Worm (Caenorhabditis elegans) whole organism, L4 larva: ENCODE measurements around the gene T26G10.3.
"Not testable (repeated sequence)": the region's sequence is repeated elsewhere in the genome, so short reads cannot be mapped to it uniquely, and the experiment has no call there.

ENCODE experiments used
- D1046.2 ChIP-seq: fragments of 200-800 bp; sonication (Bioruptor generic); IDR thresholded peaks from 2 replicates; pipeline ENCODE4 v1.3.6; 2022; ENCODE audit warnings: missing genetic modification characterization, missing compliant biosample characterization
- F10B5.3 ChIP-seq: sonication (generic microtip); optimal IDR thresholded peaks from 2 replicates; lab custom pipeline; 2016; ENCODE audit warnings: mild to moderate bottlenecking, missing genetic modification characterization, missing compliant biosample characterization
- F37D6.2 ChIP-seq: sonication (generic microtip); optimal IDR thresholded peaks from 2 replicates; lab custom pipeline; 2016; ENCODE audit warnings: mild to moderate bottlenecking, missing genetic modification characterization, missing compliant biosample characterization
- F49E8.2 ChIP-seq: sonication (generic microtip); optimal IDR thresholded peaks from 2 replicates; lab custom pipeline; 2016; ENCODE audit warnings: missing compliant biosample characterization, mild to moderate bottlenecking, missing genetic modification characterization, borderline replicate concordance
- T26A8.4 ChIP-seq: fragments of 200-800 bp; sonication (Bioruptor generic); IDR thresholded peaks from 2 replicates; pipeline ENCODE4 v1.3.6; 2022; ENCODE audit warnings: missing genetic modification characterization, missing compliant biosample characterization
- Y48G9A.11 ChIP-seq: fragments of 200-800 bp; sonication (Bioruptor generic); IDR thresholded peaks from 2 replicates; pipeline ENCODE4 v1.3.6; 2022; ENCODE audit warnings: missing genetic modification reagents, missing genetic modification characterization, missing compliant biosample characterization
- ZK337.2 ChIP-seq: fragments of 200-800 bp; sonication (Bioruptor generic); IDR thresholded peaks from 2 replicates; pipeline ENCODE4 v1.3.6; 2022; ENCODE audit warnings: missing genetic modification reagents, missing genetic modification characterization, missing compliant biosample characterization
- aha-1 ChIP-seq: fragments of 150-350 bp; peaks from one replicate; lab custom pipeline; 2014; ENCODE audit warnings: missing biosample characterization, missing genetic modification characterization
- arid-1 ChIP-seq: fragments of 200-800 bp; sonication (Bioruptor generic); conservative IDR thresholded peaks from 2 replicates; pipeline ENCODE4 v1.3.6; 2022; ENCODE audit warnings: missing genetic modification reagents, missing genetic modification characterization, missing compliant biosample characterization
- ceh-20 ChIP-seq: fragments of 200-800 bp; sonication (Bioruptor generic); IDR thresholded peaks from 2 replicates; pipeline ENCODE4 v1.3.6; 2022; ENCODE audit warnings: missing genetic modification reagents, missing genetic modification characterization, missing compliant biosample characterization
- ceh-28 ChIP-seq: fragments of 150-350 bp; optimal IDR thresholded peaks from 2 replicates; lab custom pipeline; 2014; ENCODE audit warnings: missing biosample characterization, missing genetic modification reagents, missing genetic modification characterization
- ceh-32 ChIP-seq: sonication (generic microtip); optimal IDR thresholded peaks from 2 replicates; lab custom pipeline; 2016; ENCODE audit warnings: mild to moderate bottlenecking, missing genetic modification characterization, missing compliant biosample characterization; ENCODE audit not compliant: poor library complexity
- ceh-44 ChIP-seq: fragments of 200-800 bp; sonication (Bioruptor generic); IDR thresholded peaks from 2 replicates; pipeline ENCODE4 v1.3.6; 2022; ENCODE audit warnings: missing genetic modification reagents, missing genetic modification characterization, missing compliant biosample characterization
- ces-1 ChIP-seq: fragments of 150-350 bp; sonication (generic microtip); optimal IDR thresholded peaks from 4 replicates; lab custom pipeline; 2014; ENCODE audit warnings: missing biosample characterization, missing genetic modification reagents, missing genetic modification characterization
- daf-12 ChIP-seq: fragments of 150-350 bp; optimal IDR thresholded peaks from 2 replicates; lab custom pipeline; 2014; ENCODE audit warnings: missing biosample characterization, missing genetic modification reagents, missing genetic modification characterization
- dmd-8 ChIP-seq: fragments of 200-800 bp; sonication (Bioruptor generic); IDR thresholded peaks from 2 replicates; pipeline ENCODE4 v1.3.6; 2022; ENCODE audit warnings: missing genetic modification characterization, missing compliant biosample characterization
- dmd-9 ChIP-seq: fragments of 200-800 bp; sonication (Bioruptor generic); IDR thresholded peaks from 2 replicates; pipeline ENCODE4 v1.3.6; 2022; ENCODE audit warnings: missing genetic modification reagents, missing genetic modification characterization, missing compliant biosample characterization
- dpl-1 ChIP-seq: fragments of 150-350 bp; optimal IDR thresholded peaks from 2 replicates; lab custom pipeline; 2014; ENCODE audit warnings: missing biosample characterization, missing genetic modification reagents, missing genetic modification characterization
- dve-1 ChIP-seq: sonication (generic microtip); optimal IDR thresholded peaks from 2 replicates; lab custom pipeline; 2017; ENCODE audit warnings: antibody characterized with exemption, mild to moderate bottlenecking, missing genetic modification characterization, missing compliant biosample characterization; ENCODE audit not compliant: insufficient read depth
- egl-27 ChIP-seq: sonication (generic microtip); optimal IDR thresholded peaks from 3 replicates; lab custom pipeline; 2017; ENCODE audit warnings: missing biosample characterization, missing genetic modification reagents, missing genetic modification characterization
- egl-43 ChIP-seq: fragments of 200-800 bp; sonication (Bioruptor generic); IDR thresholded peaks from 2 replicates; pipeline ENCODE4 v1.3.6; 2022; ENCODE audit warnings: missing genetic modification reagents, missing genetic modification characterization, missing compliant biosample characterization
- fos-1 ChIP-seq: fragments of 150-350 bp; optimal IDR thresholded peaks from 2 replicates; lab custom pipeline; 2014; ENCODE audit warnings: missing biosample characterization, missing genetic modification characterization
- hif-1 ChIP-seq, 2 experiments: sonication (generic microtip); optimal IDR thresholded peaks; 2 replicates each; lab custom pipeline; 2016 to 2017; ENCODE audit warnings: missing compliant biosample characterization in 2 of 2, missing genetic modification characterization in 2 of 2, missing genetic modification reagents in 2 of 2, missing genotype in 2 of 2, mild to moderate bottlenecking in 1 of 2
- hlh-30 ChIP-seq: sonication (generic microtip); optimal IDR thresholded peaks from 2 replicates; lab custom pipeline; 2017; ENCODE audit warnings: antibody characterized with exemption, mild to moderate bottlenecking, missing genetic modification characterization, missing compliant biosample characterization; ENCODE audit not compliant: insufficient read depth
- lin-38 ChIP-seq: fragments of 200-800 bp; sonication (Bioruptor generic); IDR thresholded peaks from 2 replicates; pipeline ENCODE4 v1.3.6; 2022; ENCODE audit warnings: missing genetic modification reagents, missing genetic modification characterization, missing compliant biosample characterization
- madf-5 ChIP-seq, 2 experiments: fragments of 200-800 bp; sonication (Bioruptor generic); IDR thresholded peaks; 2 replicates each; pipeline ENCODE4 v1.3.6; 2022; ENCODE audit warnings: missing compliant biosample characterization in 2 of 2, missing genetic modification characterization in 2 of 2
- madf-9 ChIP-seq: fragments of 200-800 bp; sonication (Bioruptor generic); conservative IDR thresholded peaks from 2 replicates; pipeline ENCODE4 v1.3.6; 2022; ENCODE audit warnings: missing genetic modification reagents, missing genetic modification characterization, missing compliant biosample characterization
- mdt-29 ChIP-seq: fragments of 200-800 bp; sonication (Bioruptor generic); IDR thresholded peaks from 2 replicates; pipeline ENCODE4 v1.3.6; 2022; ENCODE audit warnings: missing genetic modification reagents, missing genetic modification characterization, missing compliant biosample characterization
- mep-1 ChIP-seq: fragments of 150-350 bp; sonication (generic microtip); optimal IDR thresholded peaks from 3 replicates; lab custom pipeline; 2014; ENCODE audit warnings: missing biosample characterization, missing genetic modification characterization
- mxl-3 ChIP-seq: fragments of 200-800 bp; sonication (Bioruptor generic); optimal IDR thresholded peaks from 2 replicates; lab custom pipeline; 2018; ENCODE audit warnings: mild to moderate bottlenecking, missing genetic modification characterization, missing compliant biosample characterization
- nhr-237 ChIP-seq: sonication (generic microtip); optimal IDR thresholded peaks from 2 replicates; lab custom pipeline; 2017; ENCODE audit warnings: missing biosample characterization, missing genetic modification characterization
- nhr-28 ChIP-seq: fragments of 150-350 bp; optimal IDR thresholded peaks from 2 replicates; lab custom pipeline; 2014; ENCODE audit warnings: missing biosample characterization, missing genetic modification characterization
- nhr-42 ChIP-seq: fragments of 200-800 bp; sonication (Bioruptor generic); IDR thresholded peaks from 2 replicates; pipeline ENCODE4 v1.3.6; 2022; ENCODE audit warnings: missing genetic modification characterization, missing compliant biosample characterization
- pha-4 ChIP-seq, 2 experiments: fragments of 150-350 bp in 1 of 2; fragments of 200-800 bp in 1 of 2; sonication (Bioruptor generic) in 1 of 2; IDR thresholded peaks in 1 of 2; optimal IDR thresholded peaks in 1 of 2; 2 replicates each; pipeline versions ENCODE4 v1.3.6 to Lab custom; 2014 to 2022; ENCODE audit warnings: missing genetic modification characterization in 2 of 2, missing genetic modification reagents in 2 of 2, missing biosample characterization in 1 of 2, missing compliant biosample characterization in 1 of 2
- php-3 ChIP-seq: fragments of 200-800 bp; sonication (Bioruptor generic); IDR thresholded peaks from 2 replicates; pipeline ENCODE4 v1.3.6; 2022; ENCODE audit warnings: missing genetic modification reagents, missing genetic modification characterization, missing compliant biosample characterization
- set-16 ChIP-seq: fragments of 200-800 bp; sonication (Bioruptor generic); IDR thresholded peaks from 2 replicates; pipeline ENCODE4 v1.3.6; 2022; ENCODE audit warnings: missing genetic modification reagents, missing genetic modification characterization, missing compliant biosample characterization
- skn-1 ChIP-seq: fragments of 150-350 bp; optimal IDR thresholded peaks from 2 replicates; lab custom pipeline; 2014; ENCODE audit warnings: missing biosample characterization, missing genetic modification characterization
- snpc-1.2 ChIP-seq: fragments of 200-800 bp; sonication (Bioruptor generic); IDR thresholded peaks from 2 replicates; pipeline ENCODE4 v1.3.6; 2022; ENCODE audit warnings: missing genetic modification reagents, missing genetic modification characterization, missing compliant biosample characterization
- snpc-4 ChIP-seq: fragments of 150-350 bp; optimal IDR thresholded peaks from 2 replicates; lab custom pipeline; 2014; ENCODE audit warnings: missing biosample characterization, missing genetic modification characterization
- spr-3 ChIP-seq: fragments of 200-800 bp; sonication (Bioruptor generic); optimal IDR thresholded peaks from 2 replicates; lab custom pipeline; 2018; ENCODE audit warnings: mild to moderate bottlenecking, missing genetic modification characterization, missing compliant biosample characterization
- tag-97 ChIP-seq: fragments of 200-800 bp; sonication (Bioruptor generic); IDR thresholded peaks from 2 replicates; pipeline ENCODE4 v1.3.6; 2022; ENCODE audit warnings: missing genetic modification characterization, missing compliant biosample characterization
- tra-1 ChIP-seq: fragments of 200-800 bp; sonication (Bioruptor generic); IDR thresholded peaks from 2 replicates; pipeline ENCODE4 v1.3.6; 2022; ENCODE audit warnings: missing genetic modification reagents, missing genetic modification characterization, missing compliant biosample characterization
- unc-130 ChIP-seq: sonication (generic microtip); optimal IDR thresholded peaks from 2 replicates; lab custom pipeline; 2016; ENCODE audit warnings: missing genetic modification reagents, missing genetic modification characterization, missing compliant biosample characterization
- unc-39 ChIP-seq: sonication (generic microtip); optimal IDR thresholded peaks from 2 replicates; lab custom pipeline; 2017; ENCODE audit warnings: missing biosample characterization, missing genetic modification characterization
- vab-7 ChIP-seq: fragments of 200-800 bp; sonication (Bioruptor generic); IDR thresholded peaks from 2 replicates; pipeline ENCODE4 v1.3.6; 2022; ENCODE audit warnings: missing genetic modification reagents, missing genetic modification characterization, missing compliant biosample characterization
- zfp-3 ChIP-seq: fragments of 200-800 bp; sonication (Bioruptor generic); conservative IDR thresholded peaks from 2 replicates; pipeline ENCODE4 v1.3.6; 2022; ENCODE audit warnings: missing genetic modification reagents, missing genetic modification characterization, missing compliant biosample characterization
- ztf-11 ChIP-seq: fragments of 150-350 bp; optimal IDR thresholded peaks from 2 replicates; lab custom pipeline; 2014; ENCODE audit warnings: missing biosample characterization, missing genetic modification characterization

Gene T26G10.3

ce11 chrIII:9408304-9408703 lies 4.9 kb downstream of the T26G10.3 start:
- TF ChIP-seq ceh-20 (GFP tag; lab: Robert Waterston, UW) = peak; percentile 51; the same call in 1 of the 2 replicates
- peak; percentile 69 for TF ChIP-seq F49E8.2
- TF ChIP-seq pha-4 (GFP tag; IDR thresholded peaks at IDR 0.05; lab: Robert Waterston, UW) = peak; percentile 41; the same call in 1 of the 2 replicates
- TF ChIP-seq pha-4 (tag; optimal IDR thresholded peaks at IDR 0.05; lab: Kevin White, UChicago) = not testable (repeated sequence)
- peak; percentile 74 for TF ChIP-seq snpc-1.2 (GFP tag; lab: Robert Waterston, UW)
- peak; percentile 97 for TF ChIP-seq Y48G9A.11 (GFP tag; lab: Robert Waterston, UW)
- peak; percentile 88 for TF ChIP-seq vab-7
- peak; percentile 66; the same call in 1 of the 2 replicates for TF ChIP-seq tra-1 (GFP tag; lab: Robert Waterston, UW)
- 0 out of 4 replicates have a peak, but pooled peaks of 1 of the 2 experiments have one; percentile 19 for TF ChIP-seq madf-5 (GFP tag; IDR thresholded peaks at IDR 0.05; lab: Robert Waterston, UW)
- peak; percentile 66; the same call in 1 of the 2 replicates for TF ChIP-seq nhr-42 (GFP tag; lab: Robert Waterston, UW)
- TF ChIP-seq dmd-9 = 0 out of 2 replicates have a peak, but pooled peaks have one; percentile 38
- TF ChIP-seq aha-1 (tag; lab: Kevin White, UChicago) = peak; percentile 26
- TF ChIP-seq lin-38 (GFP tag; lab: Robert Waterston, UW) = peak; percentile 98
- peak; percentile 43; the same call in 1 of the 2 replicates for TF ChIP-seq ZK337.2 (GFP tag; lab: Robert Waterston, UW)
- TF ChIP-seq set-16 (GFP tag; lab: Robert Waterston, UW) = peak; percentile 63
- TF ChIP-seq snpc-4 = peak; percentile 68
- TF ChIP-seq arid-1 (GFP tag; lab: Robert Waterston, UW) = peak; percentile 69; the same call in 1 of the 2 replicates
- 0 out of 2 replicates have a peak, but pooled peaks have one; percentile 55 for TF ChIP-seq D1046.2 (GFP tag; lab: Robert Waterston, UW)
- TF ChIP-seq mdt-29 (GFP tag; lab: Robert Waterston, UW) = 0 out of 2 replicates have a peak, but pooled peaks have one; percentile 28
- TF ChIP-seq ceh-44 (GFP tag; lab: Robert Waterston, UW) = peak; percentile 96
- peak; percentile 84 for TF ChIP-seq unc-130 (GFP tag; lab: Kevin White, UChicago)

- TF ChIP-seq T26A8.4 (peak; percentile 66), hlh-30 (tag; lab: Kevin White, UChicago) (peak; percentile 34), aha-1 (tag; lab: Kevin White, UChicago) (peak; percentile 88), mdt-29 (GFP tag; lab: Robert Waterston, UW) (no peak), ztf-11 (tag; lab: Kevin White, UChicago) (no peak), unc-130 (GFP tag; lab: Kevin White, UChicago) (peak; percentile 42), ces-1 (GFP tag; lab: Kevin White, UChicago) (no peak), vab-7 (0 out of 2 replicates have a peak, but pooled peaks have one; percentile 21), F37D6.2 (tag; lab: Kevin White, UChicago) (peak; percentile 3), mxl-3 (GFP tag; lab: Kevin White, UChicago) (no peak), dve-1 (tag; lab: Kevin White, UChicago) (peak; percentile 60), dmd-8 (GFP tag; lab: Robert Waterston, UW) (no peak), dpl-1 (GFP tag; lab: Kevin White, UChicago) (peak; percentile 68), skn-1 (tag; lab: Kevin White, UChicago) (no peak), fos-1 (tag; lab: Kevin White, UChicago) (no peak), ceh-32 (tag; lab: Kevin White, UChicago) (no peak), F10B5.3 (tag; lab: Kevin White, UChicago) (no peak), php-3 (GFP tag; lab: Robert Waterston, UW) (peak; percentile 70; the same call in 1 of the 2 replicates), unc-39 (no peak), egl-27 (tag; lab: Kevin White, UChicago) (no peak), zfp-3 (GFP tag; lab: Robert Waterston, UW) (no peak), daf-12 (tag; lab: Kevin White, UChicago) (no peak), mep-1 (tag; lab: Kevin White, UChicago) (peak; percentile 67), spr-3 (GFP tag; lab: Kevin White, UChicago) (no peak), nhr-28 (tag; lab: Kevin White, UChicago) (peak; percentile 43), ceh-28 (tag; lab: Kevin White, UChicago) (no peak), egl-43 (GFP tag; lab: Robert Waterston, UW) (no peak), nhr-237 (tag; lab: Kevin White, UChicago) (no peak), Y48G9A.11 (GFP tag; lab: Robert Waterston, UW) (peak; percentile 72), madf-9 (GFP tag; lab: Robert Waterston, UW) (0 out of 2 replicates have a peak, but pooled peaks have one; percentile 42), hif-1 (tag; optimal IDR thresholded peaks at IDR 0.05; lab: Kevin White, UChicago) (no peak), pha-4 (GFP tag; IDR thresholded peaks at IDR 0.05; lab: Robert Waterston, UW) (peak; percentile 58; the same call in 1 of the 2 replicates), pha-4 (tag; optimal IDR thresholded peaks at IDR 0.05; lab: Kevin White, UChicago) (no peak), tag-97 (GFP tag; lab: Robert Waterston, UW) (no peak)
Measured at ce11 chrIII:9406600-9406999, 6.6 kb downstream of the T26G10.3 start, which contains the start of gene T26G10.1. Gene T26G10.1, minus strand, starts transcription at chrIII:9406641.
